Worm (Caenorhabditis elegans) whole organism, late embryonic: ENCODE data around the gene F13C5.2.

ENCODE experiments used
- C38D4.7 ChIP-seq: fragments of 200-800 bp; sonication (Bioruptor generic); optimal IDR thresholded peaks from 2 replicates; lab custom pipeline; 2018; ENCODE audit warnings: mild to moderate bottlenecking, missing genetic modification characterization, moderate library complexity, missing compliant biosample characterization
- F13H6.1 ChIP-seq: sonication (generic microtip); optimal IDR thresholded peaks from 2 replicates; lab custom pipeline; 2016; ENCODE audit warnings: missing genetic modification characterization, missing compliant biosample characterization
- K09A11.1 ChIP-seq: sonication (generic microtip); optimal IDR thresholded peaks from 2 replicates; lab custom pipeline; 2017; ENCODE audit warnings: antibody characterized with exemption, mild to moderate bottlenecking, missing genetic modification characterization, missing compliant biosample characterization; ENCODE audit not compliant: insufficient read depth
- Y22D7AL.16 ChIP-seq: sonication (generic microtip); optimal IDR thresholded peaks from 2 replicates; lab custom pipeline; 2016; ENCODE audit warnings: missing genetic modification characterization, missing compliant biosample characterization
- ceh-18 ChIP-seq: sonication (generic microtip); optimal IDR thresholded peaks from 2 replicates; lab custom pipeline; 2016; ENCODE audit warnings: missing genetic modification characterization, missing compliant biosample characterization
- ceh-19 ChIP-seq: fragments of 200-800 bp; sonication (Bioruptor generic); optimal IDR thresholded peaks from 2 replicates; lab custom pipeline; 2018; ENCODE audit warnings: mild to moderate bottlenecking, missing genetic modification characterization, missing compliant biosample characterization
- ceh-24 ChIP-seq: sonication (generic microtip); optimal IDR thresholded peaks from 2 replicates; lab custom pipeline; 2016; ENCODE audit warnings: mild to moderate bottlenecking, missing genetic modification characterization, missing compliant biosample characterization
- ceh-31 ChIP-seq: sonication (generic microtip); optimal IDR thresholded peaks from 2 replicates; lab custom pipeline; 2016; ENCODE audit warnings: missing genetic modification characterization, missing compliant biosample characterization
- ceh-34 ChIP-seq: sonication (generic microtip); optimal IDR thresholded peaks from 2 replicates; lab custom pipeline; 2016; ENCODE audit warnings: mild to moderate bottlenecking, missing genetic modification characterization, missing compliant biosample characterization
- ceh-6 ChIP-seq: fragments of 200-800 bp; sonication (Bioruptor generic); optimal IDR thresholded peaks from 2 replicates; lab custom pipeline; 2018; ENCODE audit warnings: mild to moderate bottlenecking, missing genetic modification characterization, missing compliant biosample characterization
- ceh-9 ChIP-seq: sonication (generic microtip); optimal IDR thresholded peaks from 2 replicates; lab custom pipeline; 2016; ENCODE audit warnings: mild to moderate bottlenecking, missing genetic modification characterization, inconsistent platforms, missing compliant biosample characterization
- dve-1 ChIP-seq: sonication (generic microtip); optimal IDR thresholded peaks from 2 replicates; lab custom pipeline; 2017; ENCODE audit warnings: antibody characterized with exemption, mild to moderate bottlenecking, missing genetic modification characterization, missing compliant biosample characterization
- elt-4 ChIP-seq: sonication (generic microtip); optimal IDR thresholded peaks from 2 replicates; lab custom pipeline; 2016; ENCODE audit warnings: missing genetic modification characterization, missing compliant biosample characterization
- fkh-10 ChIP-seq: fragments of 150-350 bp; optimal IDR thresholded peaks from 2 replicates; lab custom pipeline; 2014; ENCODE audit warnings: missing biosample characterization, missing genetic modification reagents, missing genetic modification characterization
- gmeb-2 ChIP-seq: sonication (generic microtip); optimal IDR thresholded peaks from 2 replicates; lab custom pipeline; 2016; ENCODE audit warnings: missing genetic modification characterization, inconsistent platforms, missing compliant biosample characterization
- hlh-13 ChIP-seq: fragments of 200-800 bp; sonication (Bioruptor generic); optimal IDR thresholded peaks from 2 replicates; lab custom pipeline; 2018; ENCODE audit warnings: mild to moderate bottlenecking, missing genetic modification characterization, missing compliant biosample characterization
- hlh-15 ChIP-seq: sonication (generic microtip); optimal IDR thresholded peaks from 2 replicates; lab custom pipeline; 2016; ENCODE audit warnings: missing genetic modification characterization, missing compliant biosample characterization
- hlh-6 ChIP-seq: sonication (generic microtip); optimal IDR thresholded peaks from 2 replicates; lab custom pipeline; 2016; ENCODE audit warnings: missing genotype, missing genetic modification characterization, missing compliant biosample characterization
- hlh-8 ChIP-seq: sonication (generic microtip); optimal IDR thresholded peaks from 2 replicates; lab custom pipeline; 2016; ENCODE audit warnings: missing genotype, missing genetic modification characterization, missing compliant biosample characterization
- lim-6 ChIP-seq: sonication (generic microtip); optimal IDR thresholded peaks from 2 replicates; lab custom pipeline; 2016; ENCODE audit warnings: missing genetic modification characterization, missing compliant biosample characterization
- nhr-232 ChIP-seq: sonication (generic microtip); optimal IDR thresholded peaks from 2 replicates; lab custom pipeline; 2016; ENCODE audit warnings: missing genetic modification characterization, missing compliant biosample characterization
- npax-4 ChIP-seq: sonication (generic microtip); optimal IDR thresholded peaks from 2 replicates; lab custom pipeline; 2016; ENCODE audit warnings: missing genetic modification characterization, missing compliant biosample characterization
- pat-9 ChIP-seq: fragments of 200-800 bp; sonication (Bioruptor generic); optimal IDR thresholded peaks from 2 replicates; lab custom pipeline; 2018; ENCODE audit warnings: mild to moderate bottlenecking, missing genetic modification characterization, moderate library complexity, missing compliant biosample characterization
- pax-1 ChIP-seq: fragments of 150-350 bp; optimal IDR thresholded peaks from 2 replicates; lab custom pipeline; 2014; ENCODE audit warnings: missing biosample characterization, missing genetic modification characterization
- rnt-1 ChIP-seq: sonication (generic microtip); optimal IDR thresholded peaks from 2 replicates; lab custom pipeline; 2016; ENCODE audit warnings: missing genetic modification characterization, missing compliant biosample characterization
- sdc-2 ChIP-seq: sonication (generic microtip); optimal IDR thresholded peaks from 2 replicates; lab custom pipeline; 2016; ENCODE audit warnings: missing genotype, missing genetic modification characterization, missing compliant biosample characterization
- sox-2 ChIP-seq: fragments of 200-800 bp; sonication (Bioruptor generic); IDR thresholded peaks from 2 replicates; pipeline ENCODE4 v1.3.6; 2022; ENCODE audit warnings: missing genetic modification reagents, missing genetic modification characterization, missing compliant biosample characterization
- tbx-2 ChIP-seq: sonication (generic microtip); optimal IDR thresholded peaks from 2 replicates; lab custom pipeline; 2016; ENCODE audit warnings: missing genetic modification characterization, missing compliant biosample characterization
- ttx-3 ChIP-seq: sonication (generic microtip); optimal IDR thresholded peaks from 2 replicates; lab custom pipeline; 2016; ENCODE audit warnings: missing genetic modification reagents, missing genetic modification characterization, missing compliant biosample characterization
- unc-42 ChIP-seq: sonication (generic microtip); optimal IDR thresholded peaks from 2 replicates; lab custom pipeline; 2016; ENCODE audit warnings: missing genotype, missing genetic modification characterization, missing compliant biosample characterization
- unc-55 ChIP-seq: sonication (generic microtip); optimal IDR thresholded peaks from 2 replicates; lab custom pipeline; 2017; ENCODE audit warnings: missing biosample characterization, missing genetic modification reagents, missing genetic modification characterization

The F13C5.2 gene

DNA sequence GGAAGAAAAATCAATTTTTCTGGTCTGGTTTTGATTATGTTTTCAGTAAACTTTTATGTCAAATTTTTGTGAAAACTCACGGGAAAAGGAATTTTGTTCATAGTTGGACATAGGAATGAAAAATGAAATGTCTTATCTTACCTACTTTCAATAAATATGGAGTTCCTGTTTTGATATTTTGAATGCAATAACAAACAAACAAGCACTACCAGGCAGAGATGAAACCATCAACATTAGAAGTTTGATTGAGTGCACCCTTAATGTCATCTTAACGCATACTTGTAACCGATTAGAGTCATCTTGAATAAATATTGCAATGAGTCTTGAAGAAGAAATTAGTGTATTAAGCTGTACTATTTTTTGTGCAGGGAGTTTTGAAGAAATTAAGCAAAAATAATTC, 47.7 kb downstream of the F13C5.2 start, which contains the start of gene M6.11:
Gene M6.11, minus strand, starts transcription at position 101 of the 400 bp plus-strand sequence.
- TF ChIP-seq ceh-19 (GFP tag; lab: Kevin White, UChicago), result no peak
- TF ChIP-seq pax-1 (tag; lab: Kevin White, UChicago), result no peak
- no peak for TF ChIP-seq F13H6.1 (tag; lab: Kevin White, UChicago)
- TF ChIP-seq tbx-2 (tag; lab: Kevin White, UChicago), result no peak
- TF ChIP-seq unc-42 (tag; lab: Kevin White, UChicago), result no peak
- no peak for TF ChIP-seq fkh-10 (GFP tag; lab: Kevin White, UChicago)
- no peak for TF ChIP-seq dve-1 (tag; lab: Kevin White, UChicago)
- no peak for TF ChIP-seq rnt-1 (tag; lab: Kevin White, UChicago)
- TF ChIP-seq hlh-15 (tag; lab: Kevin White, UChicago), result no peak
- TF ChIP-seq C38D4.7 (GFP tag; lab: Kevin White, UChicago), result no peak
- no peak for TF ChIP-seq hlh-6 (tag; lab: Kevin White, UChicago)
- no peak for TF ChIP-seq gmeb-2 (tag; lab: Kevin White, UChicago)
- no peak for TF ChIP-seq elt-4
- no peak for TF ChIP-seq npax-4 (tag; lab: Kevin White, UChicago)
- TF ChIP-seq ceh-34 (tag; lab: Kevin White, UChicago), result no peak
- TF ChIP-seq ceh-18 (tag; lab: Kevin White, UChicago), result no peak
- no peak for TF ChIP-seq ceh-24 (tag; lab: Kevin White, UChicago)
- TF ChIP-seq ceh-9 (tag; lab: Kevin White, UChicago), result no peak
- no peak for TF ChIP-seq nhr-232 (tag; lab: Kevin White, UChicago)

DNA sequence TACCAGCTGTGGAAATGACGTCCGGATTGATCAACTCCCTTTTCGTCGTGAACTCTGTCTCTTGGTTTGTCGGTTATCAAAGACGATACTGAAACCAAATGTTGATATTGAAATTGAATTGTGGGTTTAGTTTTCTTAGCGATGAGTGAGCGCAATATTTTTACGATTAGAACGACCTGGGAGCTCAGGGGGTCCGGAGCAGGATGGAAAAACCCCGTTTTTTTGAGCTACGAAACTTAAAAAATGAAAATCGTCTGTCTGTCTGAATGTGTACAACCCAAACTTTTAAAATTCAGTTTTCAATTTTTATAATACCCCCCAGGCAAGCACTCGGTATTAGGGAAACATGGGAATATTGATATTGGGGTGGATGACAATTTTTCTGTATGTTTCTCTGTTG, 49.1 kb downstream of the F13C5.2 start:
- TF ChIP-seq C38D4.7 (GFP tag; lab: Kevin White, UChicago), result no peak
- TF ChIP-seq pat-9, result no peak
- no peak for TF ChIP-seq rnt-1 (tag; lab: Kevin White, UChicago)
- no peak for TF ChIP-seq Y22D7AL.16 (tag; lab: Kevin White, UChicago)
- TF ChIP-seq ttx-3 (tag; lab: Kevin White, UChicago), result no peak
- no peak for TF ChIP-seq hlh-6 (tag; lab: Kevin White, UChicago)
- no peak for TF ChIP-seq unc-55 (GFP tag; lab: Kevin White, UChicago)
- TF ChIP-seq ceh-18 (tag; lab: Kevin White, UChicago), result no peak
- no peak for TF ChIP-seq hlh-13 (GFP tag; lab: Kevin White, UChicago)
- no peak for TF ChIP-seq ceh-6

DNA sequence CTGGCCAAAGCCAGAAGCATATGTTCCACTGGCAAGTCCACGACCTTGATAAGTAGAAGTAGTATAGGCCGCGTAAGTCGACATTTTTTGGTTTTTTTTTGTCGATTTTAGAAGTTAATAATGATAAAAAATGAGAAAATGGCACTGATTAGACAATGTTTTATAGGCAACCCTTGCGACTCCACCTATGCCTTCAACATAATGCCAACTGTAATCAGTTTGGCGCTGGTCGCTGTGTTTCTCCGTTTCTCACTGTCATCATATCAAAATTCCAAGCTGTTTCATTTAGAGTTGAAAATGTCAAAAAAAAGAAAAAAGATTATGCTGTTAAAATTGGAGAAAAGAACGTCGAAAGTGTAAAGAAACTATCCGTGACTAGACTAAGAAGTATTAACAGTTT, 51.8 kb downstream of the F13C5.2 start:
- TF ChIP-seq sdc-2 (tag; lab: Kevin White, UChicago), result no peak
- no peak for TF ChIP-seq hlh-6 (tag; lab: Kevin White, UChicago)
- no peak for TF ChIP-seq sox-2 (GFP tag; lab: Robert Waterston, UW)
- no peak for TF ChIP-seq pax-1 (tag; lab: Kevin White, UChicago)
- no peak for TF ChIP-seq gmeb-2 (tag; lab: Kevin White, UChicago)
- no peak for TF ChIP-seq hlh-8 (tag; lab: Kevin White, UChicago)
- no peak for TF ChIP-seq ceh-18 (tag; lab: Kevin White, UChicago)
- TF ChIP-seq ceh-31 (tag; lab: Kevin White, UChicago), result no peak
- no peak for TF ChIP-seq Y22D7AL.16 (tag; lab: Kevin White, UChicago)
- no peak for TF ChIP-seq K09A11.1 (tag; lab: Kevin White, UChicago)
- no peak for TF ChIP-seq lim-6
- no peak for TF ChIP-seq ceh-34 (tag; lab: Kevin White, UChicago)
